Worm (Caenorhabditis elegans) whole organism, midembryonic: ENCODE results near the gene cyp-35A3.

Experiments used
- T22C8.4 ChIP-seq: fragments of 200-800 bp; sonication (Bioruptor generic); IDR thresholded peaks from 2 replicates; pipeline ENCODE4 v1.3.6; 2022; ENCODE audit warnings: missing genetic modification characterization, missing compliant biosample characterization
- cog-1 ChIP-seq: sonication (generic microtip); optimal IDR thresholded peaks from 2 replicates; lab custom pipeline; 2016; ENCODE audit warnings: missing genetic modification characterization, missing compliant biosample characterization
- flt-1 ChIP-seq: fragments of 200-800 bp; sonication (Bioruptor generic); IDR thresholded peaks from 2 replicates; pipeline ENCODE4 v1.3.6; 2022; ENCODE audit warnings: missing genetic modification characterization, missing compliant biosample characterization
- klf-2 ChIP-seq: fragments of 200-800 bp; sonication (Bioruptor generic); conservative IDR thresholded peaks from 2 replicates; pipeline ENCODE4 v1.3.6; 2022; ENCODE audit warnings: missing genetic modification reagents, missing genetic modification characterization, missing compliant biosample characterization
- med-1 ChIP-seq: sonication (generic microtip); optimal IDR thresholded peaks from 2 replicates; lab custom pipeline; 2017; ENCODE audit warnings: missing genetic modification characterization, mild to moderate bottlenecking, missing compliant biosample characterization, antibody characterized with exemption, missing genetic modification reagents; ENCODE audit not compliant: insufficient read depth
- ref-1 ChIP-seq: fragments of 200-800 bp; sonication (Bioruptor generic); conservative IDR thresholded peaks from 2 replicates; pipeline ENCODE4 v1.3.6; 2022; ENCODE audit warnings: missing genetic modification reagents, missing genetic modification characterization, missing compliant biosample characterization
- tab-1 ChIP-seq: fragments of 200-800 bp; sonication (Bioruptor generic); IDR thresholded peaks from 2 replicates; pipeline ENCODE4 v1.3.6; 2022; ENCODE audit warnings: missing genetic modification characterization, missing compliant biosample characterization
- ztf-23 ChIP-seq: fragments of 200-800 bp; sonication (Bioruptor generic); IDR thresholded peaks from 2 replicates; pipeline ENCODE4 v1.3.6; 2022; ENCODE audit warnings: missing genetic modification reagents, missing genetic modification characterization, missing compliant biosample characterization
- ztf-29 ChIP-seq: fragments of 200-800 bp; sonication (Bioruptor generic); IDR thresholded peaks from 2 replicates; pipeline ENCODE4 v1.3.6; 2022; ENCODE audit warnings: missing genetic modification reagents, missing genetic modification characterization, missing compliant biosample characterization

Gene cyp-35A3

ce11 chrV:3987616-3988015, 34.8 kb upstream of the cyp-35A3 start, which contains the start of gene nlp-28:
Gene nlp-28, plus strand, starts transcription at chrV:3987900.
- TF ChIP-seq med-1 (GFP tag; lab: Kevin White, UChicago): no peak
- TF ChIP-seq T22C8.4 (GFP tag; lab: Robert Waterston, UW): no peak
- TF ChIP-seq cog-1 (tag; lab: Kevin White, UChicago): no peak
- TF ChIP-seq klf-2: no peak

ce11 chrV:3989070-3989469, 33.3 kb upstream of the cyp-35A3 start, which contains the start of gene nlp-27:
Gene nlp-27, plus strand, starts transcription at chrV:3989378.
- TF ChIP-seq med-1 (GFP tag; lab: Kevin White, UChicago) (no peak), ref-1 (GFP tag; lab: Robert Waterston, UW) (no peak), ztf-29 (GFP tag; lab: Robert Waterston, UW) (no peak), flt-1 (GFP tag; lab: Robert Waterston, UW) (no peak), cog-1 (tag; lab: Kevin White, UChicago) (no peak), ztf-23 (GFP tag; lab: Robert Waterston, UW) (no peak)

ce11 chrV:3992334-3992733, 30.1 kb upstream of the cyp-35A3 start:
- no peak for TF ChIP-seq ref-1 (GFP tag; lab: Robert Waterston, UW)
- TF ChIP-seq flt-1 (GFP tag; lab: Robert Waterston, UW): no peak
- no peak for TF ChIP-seq klf-2
- TF ChIP-seq T22C8.4 (GFP tag; lab: Robert Waterston, UW): no peak
- no peak for TF ChIP-seq ztf-23 (GFP tag; lab: Robert Waterston, UW)
- TF ChIP-seq tab-1 (GFP tag; lab: Robert Waterston, UW): no peak
- no peak for TF ChIP-seq med-1 (GFP tag; lab: Kevin White, UChicago)
- no peak for TF ChIP-seq ztf-29 (GFP tag; lab: Robert Waterston, UW)
- TF ChIP-seq cog-1 (tag; lab: Kevin White, UChicago): no peak

- TF ChIP-seq klf-2 (no peak), ztf-23 (GFP tag; lab: Robert Waterston, UW) (no peak), ref-1 (GFP tag; lab: Robert Waterston, UW) (no peak), ztf-29 (GFP tag; lab: Robert Waterston, UW) (no peak), tab-1 (GFP tag; lab: Robert Waterston, UW) (no peak), flt-1 (GFP tag; lab: Robert Waterston, UW) (no peak), T22C8.4 (GFP tag; lab: Robert Waterston, UW) (no peak), cog-1 (tag; lab: Kevin White, UChicago) (no peak), med-1 (GFP tag; lab: Kevin White, UChicago) (no peak)
These were observed 28.4 kb upstream of the cyp-35A3 start, which contains the start of gene K09D9.9 for ce11 chrV:3994048-3994447. Gene K09D9.9, minus strand, starts transcription at chrV:3994148.

ce11 chrV:3995838-3996237, 26.6 kb upstream of the cyp-35A3 start, which contains the start of gene srx-62:
Gene srx-62, minus strand, starts transcription at chrV:3995938.
- no peak for TF ChIP-seq flt-1 (GFP tag; lab: Robert Waterston, UW)
- no peak for TF ChIP-seq cog-1 (tag; lab: Kevin White, UChicago)
- no peak for TF ChIP-seq med-1 (GFP tag; lab: Kevin White, UChicago)
- TF ChIP-seq ztf-29 (GFP tag; lab: Robert Waterston, UW): no peak
- TF ChIP-seq ref-1 (GFP tag; lab: Robert Waterston, UW): no peak

- TF ChIP-seq flt-1 (GFP tag; lab: Robert Waterston, UW) (no peak), cog-1 (tag; lab: Kevin White, UChicago) (no peak), med-1 (GFP tag; lab: Kevin White, UChicago) (no peak), klf-2 (no peak), ztf-23 (GFP tag; lab: Robert Waterston, UW) (no peak), T22C8.4 (GFP tag; lab: Robert Waterston, UW) (no peak), ztf-29 (GFP tag; lab: Robert Waterston, UW) (no peak), tab-1 (GFP tag; lab: Robert Waterston, UW) (no peak), ref-1 (GFP tag; lab: Robert Waterston, UW) (no peak)
These were observed 17.8 kb upstream of the cyp-35A3 start for ce11 chrV:4004577-4004976.

ce11 chrV:4005219-4005618, 17.2 kb upstream of the cyp-35A3 start, which contains the start of gene srh-8:
Gene srh-8, plus strand, starts transcription at chrV:4005519.
- TF ChIP-seq ztf-23 (GFP tag; lab: Robert Waterston, UW): no peak
- TF ChIP-seq flt-1 (GFP tag; lab: Robert Waterston, UW): no peak
- TF ChIP-seq med-1 (GFP tag; lab: Kevin White, UChicago): no peak
- no peak for TF ChIP-seq klf-2
- no peak for TF ChIP-seq ztf-29 (GFP tag; lab: Robert Waterston, UW)
- TF ChIP-seq ref-1 (GFP tag; lab: Robert Waterston, UW): no peak
- TF ChIP-seq cog-1 (tag; lab: Kevin White, UChicago): no peak
- no peak for TF ChIP-seq T22C8.4 (GFP tag; lab: Robert Waterston, UW)
- no peak for TF ChIP-seq tab-1 (GFP tag; lab: Robert Waterston, UW)

- TF ChIP-seq tab-1 (GFP tag; lab: Robert Waterston, UW): no peak
- TF ChIP-seq med-1 (GFP tag; lab: Kevin White, UChicago): no peak
- TF ChIP-seq T22C8.4 (GFP tag; lab: Robert Waterston, UW): no peak
- no peak for TF ChIP-seq ztf-29 (GFP tag; lab: Robert Waterston, UW)
- no peak for TF ChIP-seq ztf-23 (GFP tag; lab: Robert Waterston, UW)
- no peak for TF ChIP-seq klf-2
- no peak for TF ChIP-seq cog-1 (tag; lab: Kevin White, UChicago)
- TF ChIP-seq ref-1 (GFP tag; lab: Robert Waterston, UW): no peak
- TF ChIP-seq flt-1 (GFP tag; lab: Robert Waterston, UW): no peak
These were observed 14.5 kb upstream of the cyp-35A3 start, which contains the start of gene srh-7 for ce11 chrV:4007927-4008326. Gene srh-7, plus strand, starts transcription at chrV:4008227.

ce11 chrV:4010170-4010569, 12.2 kb upstream of the cyp-35A3 start, which contains the start of gene srh-4:
Gene srh-4, plus strand, starts transcription at chrV:4010470.
- no peak for TF ChIP-seq flt-1 (GFP tag; lab: Robert Waterston, UW)
- TF ChIP-seq med-1 (GFP tag; lab: Kevin White, UChicago): no peak
- TF ChIP-seq tab-1 (GFP tag; lab: Robert Waterston, UW): no peak
- no peak for TF ChIP-seq T22C8.4 (GFP tag; lab: Robert Waterston, UW)
- no peak for TF ChIP-seq ztf-23 (GFP tag; lab: Robert Waterston, UW)
- no peak for TF ChIP-seq ref-1 (GFP tag; lab: Robert Waterston, UW)
- no peak for TF ChIP-seq ztf-29 (GFP tag; lab: Robert Waterston, UW)
- no peak for TF ChIP-seq cog-1 (tag; lab: Kevin White, UChicago)
- no peak for TF ChIP-seq klf-2
